Worm (Caenorhabditis elegans) whole organism, young adult: ENCODE results near the gene atl-1.

ENCODE experiments used
- B0035.1 ChIP-seq: sonication (generic microtip); optimal IDR thresholded peaks from 2 replicates; lab custom pipeline; 2016; ENCODE audit warnings: missing genetic modification characterization, mild to moderate bottlenecking, missing compliant biosample characterization, missing genotype, missing genetic modification reagents
- C06A6.2 ChIP-seq: fragments of 200-800 bp; sonication (Bioruptor generic); conservative IDR thresholded peaks from 2 replicates; pipeline ENCODE4 v1.3.6; 2022; ENCODE audit warnings: missing genetic modification characterization, missing compliant biosample characterization
- D2030.7 ChIP-seq: fragments of 200-800 bp; sonication (Bioruptor generic); IDR thresholded peaks from 2 replicates; pipeline ENCODE4 v1.3.6; 2022; ENCODE audit warnings: missing genetic modification reagents, missing genetic modification characterization, missing compliant biosample characterization
- F33H1.4 ChIP-seq: fragments of 200-800 bp; sonication (Bioruptor generic); IDR thresholded peaks from 2 replicates; pipeline ENCODE4 v1.3.6; 2022; ENCODE audit warnings: missing genetic modification reagents, missing genetic modification characterization, missing compliant biosample characterization
- F37B4.10 ChIP-seq: fragments of 200-800 bp; sonication (Bioruptor generic); IDR thresholded peaks from 2 replicates; pipeline ENCODE4 v1.3.6; 2022; ENCODE audit warnings: missing genetic modification characterization, missing compliant biosample characterization
- K12H6.12 ChIP-seq: fragments of 200-800 bp; sonication (Bioruptor generic); optimal IDR thresholded peaks from 2 replicates; lab custom pipeline; 2018; ENCODE audit warnings: mild to moderate bottlenecking, missing genetic modification characterization, missing compliant biosample characterization
- T26A5.8 ChIP-seq: sonication (generic microtip); optimal IDR thresholded peaks from 2 replicates; lab custom pipeline; 2016; ENCODE audit warnings: missing genetic modification characterization, missing compliant biosample characterization
- Y53F4B.3 ChIP-seq: fragments of 200-800 bp; sonication (Bioruptor generic); IDR thresholded peaks from 2 replicates; pipeline ENCODE4 v1.3.6; 2022; ENCODE audit warnings: missing genetic modification reagents, missing genetic modification characterization, missing compliant biosample characterization
- Y56A3A.18 ChIP-seq: fragments of 200-800 bp; sonication (Bioruptor generic); IDR thresholded peaks from 2 replicates; pipeline ENCODE4 v1.3.6; 2022; ENCODE audit warnings: missing genetic modification reagents, missing genetic modification characterization, missing compliant biosample characterization
- aptf-2 ChIP-seq: fragments of 200-800 bp; sonication (Bioruptor generic); conservative IDR thresholded peaks from 2 replicates; pipeline ENCODE4 v1.3.6; 2022; ENCODE audit warnings: missing genetic modification reagents, missing genetic modification characterization, missing compliant biosample characterization
- athp-1 ChIP-seq: sonication (generic microtip); optimal IDR thresholded peaks from 2 replicates; lab custom pipeline; 2017; ENCODE audit warnings: mild to moderate bottlenecking, missing genetic modification characterization, missing compliant biosample characterization
- ceh-100 ChIP-seq: fragments of 200-800 bp; sonication (Bioruptor generic); IDR thresholded peaks from 2 replicates; pipeline ENCODE4 v1.3.6; 2022; ENCODE audit warnings: missing genetic modification reagents, missing genetic modification characterization, missing compliant biosample characterization
- ceh-27 ChIP-seq: fragments of 200-800 bp; sonication (Bioruptor generic); optimal IDR thresholded peaks from 2 replicates; lab custom pipeline; 2018; ENCODE audit warnings: mild to moderate bottlenecking, missing genetic modification characterization, moderate library complexity, missing compliant biosample characterization
- ceh-40 ChIP-seq: fragments of 200-800 bp; sonication (Bioruptor generic); IDR thresholded peaks from 2 replicates; pipeline ENCODE4 v1.3.6; 2022; ENCODE audit warnings: missing genetic modification characterization, missing compliant biosample characterization
- chd-7 ChIP-seq: sonication (generic microtip); optimal IDR thresholded peaks from 2 replicates; lab custom pipeline; 2016; ENCODE audit warnings: mild to moderate bottlenecking, missing genetic modification characterization, moderate library complexity, missing compliant biosample characterization
- die-1 ChIP-seq: sonication (generic microtip); optimal IDR thresholded peaks from 2 replicates; lab custom pipeline; 2016; ENCODE audit warnings: missing genotype, mild to moderate bottlenecking, missing genetic modification characterization, missing compliant biosample characterization
- dox-1 ChIP-seq: fragments of 200-800 bp; sonication (Bioruptor generic); IDR thresholded peaks from 2 replicates; pipeline ENCODE4 v1.3.6; 2022; ENCODE audit warnings: missing genetic modification reagents, missing genetic modification characterization, missing compliant biosample characterization
- efl-1 ChIP-seq: fragments of 150-350 bp; optimal IDR thresholded peaks from 2 replicates; lab custom pipeline; 2014; ENCODE audit warnings: missing biosample characterization, missing genetic modification reagents, missing genetic modification characterization
- egl-18 ChIP-seq: fragments of 200-800 bp; sonication (Bioruptor generic); IDR thresholded peaks from 2 replicates; pipeline ENCODE4 v1.3.6; 2022; ENCODE audit warnings: missing genetic modification reagents, missing genetic modification characterization, missing compliant biosample characterization
- egrh-3 ChIP-seq: fragments of 200-800 bp; sonication (Bioruptor generic); IDR thresholded peaks from 2 replicates; pipeline ENCODE4 v1.3.6; 2022; ENCODE audit warnings: missing genetic modification reagents, missing genetic modification characterization, missing compliant biosample characterization
- lin-26 ChIP-seq: fragments of 200-800 bp; sonication (Bioruptor generic); IDR thresholded peaks from 2 replicates; pipeline ENCODE4 v1.3.6; 2022; ENCODE audit warnings: missing genetic modification reagents, missing genetic modification characterization, missing compliant biosample characterization
- lin-54 ChIP-seq: fragments of 200-800 bp; sonication (Bioruptor generic); optimal IDR thresholded peaks from 2 replicates; lab custom pipeline; 2018; ENCODE audit warnings: mild to moderate bottlenecking, missing genetic modification characterization, missing compliant biosample characterization
- mcd-1 ChIP-seq: fragments of 200-800 bp; sonication (Bioruptor generic); IDR thresholded peaks from 2 replicates; pipeline ENCODE4 v1.3.6; 2022; ENCODE audit warnings: missing genetic modification reagents, missing genetic modification characterization, missing compliant biosample characterization
- nhr-120 ChIP-seq: fragments of 200-800 bp; sonication (Bioruptor generic); IDR thresholded peaks from 2 replicates; pipeline ENCODE4 v1.3.6; 2022; ENCODE audit warnings: missing genetic modification characterization, missing compliant biosample characterization
- nhr-27 ChIP-seq: fragments of 200-800 bp; sonication (Bioruptor generic); optimal IDR thresholded peaks from 2 replicates; lab custom pipeline; 2018; ENCODE audit warnings: mild to moderate bottlenecking, missing genetic modification characterization, moderate library complexity, missing compliant biosample characterization
- pbrm-1 ChIP-seq: fragments of 200-800 bp; sonication (Bioruptor generic); IDR thresholded peaks from 2 replicates; pipeline ENCODE4 v1.3.6; 2022; ENCODE audit warnings: missing genetic modification reagents, missing genetic modification characterization, missing compliant biosample characterization
- snpc-4 ChIP-seq, 5 experiments: fragments of 150-350 bp in 1 of 5; sonication (generic microtip) in 4 of 5; optimal IDR thresholded peaks; 2 replicates each; lab custom pipeline; 2014 to 2018; ENCODE audit warnings: missing genetic modification characterization in 5 of 5, missing biosample characterization in 3 of 5, antibody characterized with exemption in 2 of 5, mild to moderate bottlenecking in 2 of 5, missing compliant biosample characterization in 2 of 5, missing genotype in 2 of 5, moderate library complexity in 2 of 5, missing genetic modification reagents in 1 of 5
- sptf-2 ChIP-seq: fragments of 200-800 bp; sonication (Bioruptor generic); optimal IDR thresholded peaks from 2 replicates; lab custom pipeline; 2018; ENCODE audit warnings: mild to moderate bottlenecking, missing genetic modification characterization, missing compliant biosample characterization
- zfh-2 ChIP-seq: fragments of 200-800 bp; sonication (Bioruptor generic); conservative IDR thresholded peaks from 2 replicates; pipeline ENCODE4 v1.3.6; 2022; ENCODE audit warnings: missing genetic modification reagents, missing genetic modification characterization, missing compliant biosample characterization
- ztf-25 ChIP-seq: fragments of 200-800 bp; sonication (Bioruptor generic); IDR thresholded peaks from 2 replicates; pipeline ENCODE4 v1.3.6; 2022; ENCODE audit warnings: missing genetic modification reagents, missing genetic modification characterization, missing compliant biosample characterization
- ztf-26 ChIP-seq: sonication (generic microtip); optimal IDR thresholded peaks from 2 replicates; lab custom pipeline; 2017; ENCODE audit warnings: missing genetic modification characterization, missing compliant biosample characterization

The atl-1 gene

ce11 chrV:9629643-9630042 lies 15.8 kb downstream of the atl-1 start, which contains the start of gene col-146:
col-146 (plus strand) TSS chrV:9629943.
- no peak for TF ChIP-seq athp-1 (tag; lab: Kevin White, UChicago)
- TF ChIP-seq B0035.1 (tag; lab: Kevin White, UChicago), result no peak

ce11 chrV:9629114-9629513 lies 16.3 kb downstream of the atl-1 start, which contains the start of gene idpc-3:
idpc-3 (minus strand) TSS chrV:9629214.
- TF ChIP-seq egl-18 (GFP tag; lab: Robert Waterston, UW), result no peak
- no peak for TF ChIP-seq K12H6.12
- no peak for TF ChIP-seq Y53F4B.3
- TF ChIP-seq lin-54 (GFP tag; lab: Kevin White, UChicago), result no peak
- TF ChIP-seq T26A5.8 (tag; lab: Kevin White, UChicago), result no peak

ce11 chrV:9628603-9629002 lies 16.8 kb downstream of the atl-1 start:
- TF ChIP-seq dox-1 (GFP tag; lab: Robert Waterston, UW) (peak; percentile 42; the same call in 1 of the 2 replicates), aptf-2 (GFP tag; lab: Robert Waterston, UW) (no peak), egrh-3 (peak; percentile 83), nhr-27 (no peak), pbrm-1 (no peak), zfh-2 (peak; percentile 90), chd-7 (peak; percentile 52), athp-1 (tag; lab: Kevin White, UChicago) (no peak), ceh-40 (no peak), die-1 (tag; lab: Kevin White, UChicago) (no peak)

ce11 chrV:9625604-9626446 lies 19.6 kb downstream of the atl-1 start, which contains the start of gene T06E4.7:
T06E4.7 (plus strand) TSS chrV:9626396.
- 0 out of 2 replicates have a peak, but pooled peaks have one; percentile 41 for TF ChIP-seq ztf-25 (GFP tag; lab: Robert Waterston, UW)
- 0 out of 2 replicates have a peak, but pooled peaks have one; percentile 34 for TF ChIP-seq dox-1 (GFP tag; lab: Robert Waterston, UW)
- TF ChIP-seq efl-1 (GFP tag; lab: Kevin White, UChicago), result no peak
- no peak for TF ChIP-seq F33H1.4
- peak; percentile 20; the same call in 1 of the 2 replicates for TF ChIP-seq mcd-1 (GFP tag; lab: Robert Waterston, UW)
- 0 out of 2 replicates have a peak, but pooled peaks have one; percentile 4 for TF ChIP-seq F37B4.10 (GFP tag; lab: Robert Waterston, UW)
- TF ChIP-seq D2030.7 (GFP tag; lab: Robert Waterston, UW), result 0 out of 2 replicates have a peak, but pooled peaks have one; percentile 10
- peak; percentile 13 for TF ChIP-seq ceh-27 (GFP tag; lab: Kevin White, UChicago)
- TF ChIP-seq C06A6.2 (GFP tag; lab: Robert Waterston, UW), result no peak
- no peak for TF ChIP-seq Y56A3A.18
- peak; percentile 92 for TF ChIP-seq egrh-3
- TF ChIP-seq chd-7, result peak; percentile 32
- no peak for TF ChIP-seq ceh-40
- no peak for TF ChIP-seq ceh-100
- TF ChIP-seq lin-26 (GFP tag; lab: Robert Waterston, UW), result no peak
- TF ChIP-seq zfh-2, result peak; percentile 93
- no peak for TF ChIP-seq sptf-2
- TF ChIP-seq ztf-26, result no peak

ce11 chrV:9625122-9625521 lies 20.3 kb downstream of the atl-1 start, which contains the start of gene idpc-4:
idpc-4 (plus strand) TSS chrV:9625422.
- TF ChIP-seq nhr-120 (GFP tag; lab: Robert Waterston, UW) (no peak), snpc-4 (GFP tag; optimal IDR thresholded peaks at IDR 0.05; lab: Kevin White, UChicago) (no peak), snpc-4 (tag; optimal IDR thresholded peaks at IDR 0.05; lab: Kevin White, UChicago) (no peak)
